Fruit fly (Drosophila melanogaster) whole organism, embryonic: ENCODE measurements around the gene shd.

Experiments used
- Aef1 ChIP-seq: fragments of 200-800 bp; sonication (Bioruptor generic); IDR thresholded peaks from 3 replicates; pipeline ENCODE4 v1.3.6; 2022; ENCODE audit warnings: missing biosample characterization, missing genetic modification characterization
- Antp ChIP-seq: fragments of 200-800 bp; sonication (Bioruptor generic); optimal IDR thresholded peaks from 3 replicates; lab custom pipeline; 2016; ENCODE audit warnings: missing biosample characterization, missing genetic modification characterization
- Asciz ChIP-seq: fragments of 200-800 bp; sonication (Bioruptor generic); optimal IDR thresholded peaks from 2 replicates; lab custom pipeline; 2017; ENCODE audit warnings: missing biosample characterization, mild to moderate bottlenecking, missing genetic modification characterization, missing genetic modification reagents
- B-H1 ChIP-seq: fragments of 200-800 bp; sonication (Bioruptor generic); IDR thresholded peaks from 3 replicates; pipeline ENCODE4 v1.3.6; 2022; ENCODE audit warnings: missing biosample characterization, missing genetic modification characterization
- Bgb ChIP-seq: fragments of 200-800 bp; sonication (Bioruptor generic); IDR thresholded peaks from 2 replicates; pipeline ENCODE4 v1.3.6; 2022; ENCODE audit warnings: missing biosample characterization, missing genetic modification characterization; ENCODE audit not compliant: partially characterized antibody
- CG10147 ChIP-seq: fragments of 200-800 bp; sonication (Bioruptor generic); optimal IDR thresholded peaks from 2 replicates; lab custom pipeline; 2019; ENCODE audit warnings: missing biosample characterization, mild to moderate bottlenecking, missing genetic modification characterization, moderate library complexity
- CG10274 ChIP-seq: fragments of 200-800 bp; sonication (Bioruptor generic); optimal IDR thresholded peaks from 3 replicates; lab custom pipeline; 2017; ENCODE audit warnings: missing biosample characterization, mild to moderate bottlenecking, missing genetic modification characterization
- CG10565 ChIP-seq: fragments of 200-800 bp; sonication (Bioruptor generic); optimal IDR thresholded peaks from 3 replicates; lab custom pipeline; 2016; ENCODE audit warnings: missing biosample characterization, mild to moderate bottlenecking, missing genetic modification characterization
- CG11456 ChIP-seq: fragments of 200-800 bp; sonication (Bioruptor generic); IDR thresholded peaks from 3 replicates; pipeline ENCODE4 v1.3.6; 2022; ENCODE audit warnings: missing biosample characterization, missing genetic modification characterization
- CG11695 ChIP-seq: fragments of 200-800 bp; sonication (Bioruptor generic); IDR thresholded peaks from 3 replicates; pipeline ENCODE4 v1.3.6; 2022; ENCODE audit warnings: missing biosample characterization, missing genetic modification characterization
- CG12155 ChIP-seq: fragments of 200-800 bp; sonication (Bioruptor generic); optimal IDR thresholded peaks from 3 replicates; lab custom pipeline; 2016; ENCODE audit warnings: missing biosample characterization, missing genetic modification characterization
- CG12236 ChIP-seq: fragments of 200-800 bp; sonication (Bioruptor generic); optimal IDR thresholded peaks from 2 replicates; lab custom pipeline; 2016; ENCODE audit warnings: missing biosample characterization, missing genetic modification characterization
- CG13287 ChIP-seq: fragments of 200-800 bp; sonication (Bioruptor generic); IDR thresholded peaks from 2 replicates; pipeline ENCODE4 v1.3.6; 2022; ENCODE audit warnings: missing biosample characterization, missing genetic modification characterization; ENCODE audit not compliant: partially characterized antibody
- CG1529 ChIP-seq: fragments of 200-800 bp; sonication (Bioruptor generic); optimal IDR thresholded peaks from 3 replicates; lab custom pipeline; 2018; ENCODE audit warnings: missing biosample characterization, missing genetic modification characterization
- CG15479 ChIP-seq: fragments of 200-800 bp; sonication (Bioruptor generic); optimal IDR thresholded peaks from 3 replicates; lab custom pipeline; 2019; ENCODE audit warnings: missing biosample characterization, mild to moderate bottlenecking, missing genetic modification characterization, moderate library complexity
- CG17385 ChIP-seq: fragments of 200-800 bp; sonication (Bioruptor generic); optimal IDR thresholded peaks from 3 replicates; lab custom pipeline; 2018; ENCODE audit warnings: missing biosample characterization, mild to moderate bottlenecking, missing genetic modification characterization
- CG2120 ChIP-seq: fragments of 200-800 bp; sonication (Bioruptor generic); optimal IDR thresholded peaks from 3 replicates; lab custom pipeline; 2016; ENCODE audit warnings: missing biosample characterization, missing genetic modification characterization
- CG31388 ChIP-seq: fragments of 200-800 bp; sonication (Bioruptor generic); optimal IDR thresholded peaks from 2 replicates; lab custom pipeline; 2016; ENCODE audit warnings: missing biosample characterization, missing genetic modification characterization
- CG31441 ChIP-seq: fragments of 200-800 bp; sonication (Bioruptor generic); IDR thresholded peaks from 2 replicates; pipeline ENCODE4 v1.3.6; 2022; ENCODE audit warnings: missing biosample characterization, missing genetic modification characterization
- CG8290 ChIP-seq, 3 experiments: fragments of 200-800 bp; sonication (Bioruptor generic); optimal IDR thresholded peaks; 2 replicates each; lab custom pipeline; 2016 to 2019; ENCODE audit warnings: missing biosample characterization in 3 of 3, missing genetic modification characterization in 3 of 3, mild to moderate bottlenecking in 2 of 3, moderate library complexity in 1 of 3
- CG9876 ChIP-seq: fragments of 200-800 bp; sonication (Bioruptor generic); optimal IDR thresholded peaks from 2 replicates; lab custom pipeline; 2016; ENCODE audit warnings: missing biosample characterization, missing genetic modification characterization
- CHES-1-like ChIP-seq: fragments of 200-800 bp; sonication (Bioruptor generic); optimal IDR thresholded peaks from 2 replicates; lab custom pipeline; 2016; ENCODE audit warnings: missing biosample characterization, missing genetic modification characterization
- D19B ChIP-seq: fragments of 200-800 bp; sonication (Bioruptor generic); optimal IDR thresholded peaks from 2 replicates; lab custom pipeline; 2017; ENCODE audit warnings: missing biosample characterization, mild to moderate bottlenecking, missing genetic modification characterization
- Dbx ChIP-seq: fragments of 200-800 bp; sonication (Bioruptor generic); IDR thresholded peaks from 3 replicates; pipeline ENCODE4 v1.3.6; 2022; ENCODE audit warnings: missing biosample characterization, missing genetic modification characterization
- Gsc ChIP-seq: fragments of 200-800 bp; sonication (Bioruptor generic); IDR thresholded peaks from 2 replicates; pipeline ENCODE4 v1.3.6; 2022; ENCODE audit warnings: missing biosample characterization, missing genetic modification characterization
- H2.0 ChIP-seq: fragments of 200-800 bp; sonication (Bioruptor generic); IDR thresholded peaks from 2 replicates; pipeline ENCODE4 v1.3.6; 2022; ENCODE audit warnings: missing biosample characterization, missing genetic modification characterization
- HLHmδ ChIP-seq: fragments of 200-800 bp; sonication (Bioruptor generic); optimal IDR thresholded peaks from 2 replicates; lab custom pipeline; 2018; ENCODE audit warnings: missing biosample characterization, mild to moderate bottlenecking, missing genetic modification characterization, moderate library complexity
- Hand ChIP-seq: fragments of 200-800 bp; sonication (Bioruptor generic); optimal IDR thresholded peaks from 2 replicates; lab custom pipeline; 2017; ENCODE audit warnings: mild to moderate bottlenecking, missing biosample characterization, missing genetic modification reagents, missing genetic modification characterization
- Hr39 ChIP-seq: fragments of >200 bp; optimal IDR thresholded peaks from 2 replicates; lab custom pipeline; 2017
- Mrtf ChIP-seq: fragments of 200-800 bp; sonication (Bioruptor generic); IDR thresholded peaks from 3 replicates; pipeline ENCODE4 v1.3.6; 2022; ENCODE audit warnings: missing biosample characterization, missing genetic modification characterization
- ara ChIP-seq: fragments of 200-800 bp; sonication (Bioruptor generic); IDR thresholded peaks from 2 replicates; pipeline ENCODE4 v1.3.6; 2022; ENCODE audit warnings: missing biosample characterization, missing genetic modification characterization
- cg ChIP-seq: fragments of 200-800 bp; sonication (Bioruptor generic); optimal IDR thresholded peaks from 3 replicates; lab custom pipeline; 2019; ENCODE audit warnings: missing biosample characterization, mild to moderate bottlenecking, missing genetic modification characterization, moderate library complexity
- dimm ChIP-seq: fragments of 200-800 bp; sonication (Bioruptor generic); IDR thresholded peaks from 2 replicates; pipeline ENCODE4 v1.3.6; 2022; ENCODE audit warnings: missing biosample characterization, missing genetic modification characterization
- ftz-f1 ChIP-seq: fragments of 200-800 bp; sonication (Bioruptor generic); optimal IDR thresholded peaks from 2 replicates; lab custom pipeline; 2016; ENCODE audit warnings: missing biosample characterization, missing genetic modification characterization
- gsb ChIP-seq: fragments of 200-800 bp; sonication (Bioruptor generic); IDR thresholded peaks from 2 replicates; pipeline ENCODE4 v1.3.6; 2022; ENCODE audit warnings: missing biosample characterization, missing genetic modification characterization
- hth ChIP-seq: fragments of >200 bp; optimal IDR thresholded peaks from 2 replicates; lab custom pipeline; 2017; ENCODE audit warnings: inconsistent platforms
- insv ChIP-seq, 2 experiments: fragments of 200-800 bp; sonication (Bioruptor generic); optimal IDR thresholded peaks; 3 replicates each; lab custom pipeline; 2016 to 2018; ENCODE audit warnings: missing biosample characterization in 2 of 2, missing genetic modification characterization in 2 of 2
- inv ChIP-seq: fragments of 200-800 bp; sonication (Bioruptor generic); IDR thresholded peaks from 2 replicates; pipeline ENCODE4 v1.3.6; 2022; ENCODE audit warnings: missing biosample characterization, missing genetic modification characterization; ENCODE audit not compliant: partially characterized antibody
- lmd ChIP-seq: fragments of 200-800 bp; sonication (Bioruptor generic); IDR thresholded peaks from 2 replicates; pipeline ENCODE4 v1.3.6; 2022; ENCODE audit warnings: missing biosample characterization, missing genetic modification characterization
- lov ChIP-seq, 2 experiments: fragments of 200-800 bp in 1 of 2; fragments of >200 bp in 1 of 2; sonication (Bioruptor generic) in 1 of 2; IDR thresholded peaks in 1 of 2; optimal IDR thresholded peaks in 1 of 2; 2 replicates in 1 of 2; 3 replicates in 1 of 2; pipeline versions ENCODE4 v1.3.6 to Lab custom; 2017 to 2022; ENCODE audit warnings: missing biosample characterization in 1 of 2, missing genetic modification characterization in 1 of 2
- mld ChIP-seq: fragments of 200-800 bp; sonication (Bioruptor generic); IDR thresholded peaks from 3 replicates; pipeline ENCODE4 v1.3.6; 2022; ENCODE audit warnings: missing biosample characterization, missing genetic modification characterization; ENCODE audit not compliant: partially characterized antibody
- odd ChIP-seq: fragments of 200-800 bp; sonication (Bioruptor generic); optimal IDR thresholded peaks from 2 replicates; lab custom pipeline; 2017; ENCODE audit warnings: missing biosample characterization, mild to moderate bottlenecking, missing genetic modification characterization
- pb ChIP-seq: fragments of 200-800 bp; sonication (Bioruptor generic); optimal IDR thresholded peaks from 3 replicates; lab custom pipeline; 2016; ENCODE audit warnings: missing biosample characterization, missing genetic modification characterization
- sc ChIP-seq, 3 experiments: fragments of >200 bp in 2 of 3; fragments of 200-800 bp in 1 of 3; sonication (Bioruptor generic) in 1 of 3; optimal IDR thresholded peaks; 2 replicates in 2 of 3; 3 replicates in 1 of 3; lab custom pipeline; 2017; ENCODE audit warnings: mild to moderate bottlenecking in 1 of 3, missing biosample characterization in 1 of 3, missing genetic modification characterization in 1 of 3, missing genetic modification reagents in 1 of 3
- sens-2 ChIP-seq: fragments of 200-800 bp; sonication (Bioruptor generic); IDR thresholded peaks from 2 replicates; pipeline ENCODE4 v1.3.6; 2022; ENCODE audit warnings: missing biosample characterization, missing genetic modification characterization
- tin ChIP-seq: fragments of 200-800 bp; sonication (Bioruptor generic); optimal IDR thresholded peaks from 3 replicates; lab custom pipeline; 2016; ENCODE audit warnings: missing biosample characterization, missing genetic modification characterization
- tna ChIP-seq: fragments of 200-800 bp; sonication (Bioruptor generic); IDR thresholded peaks from 2 replicates; pipeline ENCODE4 v1.3.6; 2022; ENCODE audit warnings: missing biosample characterization, missing genetic modification characterization; ENCODE audit not compliant: partially characterized antibody
- wor ChIP-seq: fragments of 200-800 bp; sonication (Bioruptor generic); IDR thresholded peaks from 2 replicates; pipeline ENCODE4 v1.3.6; 2022; ENCODE audit warnings: missing biosample characterization, missing genetic modification characterization

The shd gene

dm6 chr3L:14613792-14614677, at the start of gene shd (continued):
- TF ChIP-seq Dbx (GFP tag; lab: Robert Waterston, UW) = no peak
- TF ChIP-seq sens-2 (GFP tag; lab: Robert Waterston, UW) = no peak
- TF ChIP-seq CG12236 = no peak
- TF ChIP-seq wor = no peak
- TF ChIP-seq odd (GFP tag; lab: Kevin White, UChicago) = peak; percentile 26
- TF ChIP-seq Hand (GFP tag; lab: Kevin White, UChicago) = no peak
- TF ChIP-seq sc (optimal IDR thresholded peaks at IDR 0.05; lab: Kevin White, UChicago) = no peak
- no peak for TF ChIP-seq sc (GFP tag; optimal IDR thresholded peaks at IDR 0.05; lab: Kevin White, UChicago)
- no peak for TF ChIP-seq CG12155
- TF ChIP-seq pb (GFP tag; lab: Kevin White, UChicago) = no peak
- TF ChIP-seq CG11456 = no peak
- no peak for TF ChIP-seq CG9876
- TF ChIP-seq CG31441 = peak; percentile 43; the same call in 1 of the 2 replicates
- TF ChIP-seq HLHmδ (GFP tag; lab: Kevin White, UChicago) = peak; percentile 6
- TF ChIP-seq CG10147 (GFP tag; lab: Kevin White, UChicago) = peak; percentile 42
- peak; percentile 40 for TF ChIP-seq CG2120 (GFP tag; lab: Kevin White, UChicago)
- TF ChIP-seq CG8290 (GFP tag; optimal IDR thresholded peaks at IDR 0.05; lab: Kevin White, UChicago) = peak; percentile 7
- TF ChIP-seq CG8290 (tag; optimal IDR thresholded peaks at IDR 0.05; lab: Kevin White, UChicago) = peak; percentile 46 to 84
- no peak for TF ChIP-seq Antp
- TF ChIP-seq lov (optimal IDR thresholded peaks at IDR 0.05; lab: Kevin White, UChicago) = no peak
- TF ChIP-seq lov (GFP tag; IDR thresholded peaks at IDR 0.05; lab: Robert Waterston, UW) = 0 out of 3 replicates have a peak, but pooled peaks have one; percentile 15
- no peak for TF ChIP-seq Hr39 (lab: Kevin White, UChicago)
- TF ChIP-seq D19B (GFP tag; lab: Kevin White, UChicago) = peak; percentile 17
- TF ChIP-seq CG10274 (GFP tag; lab: Kevin White, UChicago) = peak; percentile 44
- no peak for TF ChIP-seq CG10565 (GFP tag; lab: Kevin White, UChicago)
- TF ChIP-seq CG1529 (GFP tag; lab: Kevin White, UChicago) = peak; percentile 8
- no peak for TF ChIP-seq Gsc (GFP tag; lab: Robert Waterston, UW)
- TF ChIP-seq insv (GFP tag; optimal IDR thresholded peaks at IDR 0.05; lab: Kevin White, UChicago) = no peak
- TF ChIP-seq CG13287 (GFP tag; lab: Robert Waterston, UW) = no peak
- 0 out of 2 replicates have a peak, but pooled peaks have one; percentile 9 for TF ChIP-seq lmd (GFP tag; lab: Robert Waterston, UW)
- TF ChIP-seq ara (GFP tag; lab: Robert Waterston, UW) = no peak
- TF ChIP-seq CG15479 (GFP tag; lab: Kevin White, UChicago) = no peak
- no peak for TF ChIP-seq Bgb
- no peak for TF ChIP-seq tin (GFP tag; lab: Kevin White, UChicago)
- peak; percentile 84 for TF ChIP-seq cg
- TF ChIP-seq H2.0 (GFP tag; lab: Robert Waterston, UW) = no peak
- TF ChIP-seq Aef1 (GFP tag; lab: Robert Waterston, UW) = 0 out of 3 replicates have a peak, but pooled peaks have one; percentile 31
- peak; percentile 19 for TF ChIP-seq CG17385 (GFP tag; lab: Kevin White, UChicago)
- TF ChIP-seq ftz-f1 (GFP tag; lab: Kevin White, UChicago) = no peak
- no peak for TF ChIP-seq mld (GFP tag; lab: Robert Waterston, UW)
- no peak for TF ChIP-seq CG11695 (GFP tag; lab: Robert Waterston, UW)
- no peak for TF ChIP-seq Mrtf (GFP tag; lab: Robert Waterston, UW)
- TF ChIP-seq gsb = no peak
- no peak for TF ChIP-seq Asciz
- no peak for TF ChIP-seq tna (GFP tag; lab: Robert Waterston, UW)
- no peak for TF ChIP-seq hth (lab: Kevin White, UChicago)
- no peak for TF ChIP-seq dimm (GFP tag; lab: Robert Waterston, UW)
- no peak for TF ChIP-seq CG31388 (GFP tag; lab: Kevin White, UChicago)
- TF ChIP-seq inv (GFP tag; lab: Robert Waterston, UW) = no peak
- no peak for TF ChIP-seq B-H1
- no peak for TF ChIP-seq CHES-1-like
